Worm (Caenorhabditis elegans): ENCODE data around the gene rfth-1.

Gene rfth-1

ce11 chrIV:4513269-4513819 is 2.2 kb upstream of the rfth-1 start, which contains the start of gene sar-1 (continued):
- no peak for TF ChIP-seq cey-2 (tag; optimal IDR thresholded peaks at IDR 0.05; ENCODE audit: borderline replicate concordance, insufficient read depth)
- peak; percentile 98 for TF ChIP-seq aha-1 (tag)
- TF ChIP-seq mdl-1 (tag; optimal IDR thresholded peaks at IDR 0.05) = peak; percentile 60 to 83
- peak in 1 of 2 experiments; percentile 49 for TF ChIP-seq daf-16 (GFP tag; optimal IDR thresholded peaks at IDR 0.05)
- no peak for TF ChIP-seq daf-16 (tag; optimal IDR thresholded peaks at IDR 0.05)
- TF ChIP-seq hlh-30 (tag; optimal IDR thresholded peaks at IDR 0.05; ENCODE audit: insufficient read depth) = peak; percentile 69
- no peak for TF ChIP-seq D1046.2 (GFP tag; IDR thresholded peaks at IDR 0.05)
- TF ChIP-seq ceh-44 (GFP tag; IDR thresholded peaks at IDR 0.05) = 0 out of 2 replicates have a peak, but pooled peaks have one; percentile 42
- TF ChIP-seq Y48G9A.11 (GFP tag; IDR thresholded peaks at IDR 0.05) = no peak

ce11 chrIV:4506637-4507036 is 4.5 kb downstream of the rfth-1 start, which contains the start of gene gbb-2:
TSS of gene gbb-2 (minus strand) at chrIV:4506748.
- no peak for TF ChIP-seq ZK546.5 (tag; optimal IDR thresholded peaks at IDR 0.05)
- no peak for TF ChIP-seq gei-8 (GFP tag; optimal IDR thresholded peaks at IDR 0.05)
- peak in 1 of 2 experiments; percentile 72 for TF ChIP-seq daf-16 (GFP tag; optimal IDR thresholded peaks at IDR 0.05)
- TF ChIP-seq daf-16 (tag; optimal IDR thresholded peaks at IDR 0.05) = no peak
- TF ChIP-seq nhr-10 (tag; optimal IDR thresholded peaks at IDR 0.05) = no peak
- TF ChIP-seq dmd-9 (GFP tag; IDR thresholded peaks at IDR 0.05) = no peak
- no peak for TF ChIP-seq ceh-20 (GFP tag; IDR thresholded peaks at IDR 0.05)
- peak in 1 of 2 experiments; percentile 8 for TF ChIP-seq lsy-2 (tag; optimal IDR thresholded peaks at IDR 0.05)
- no peak for TF ChIP-seq zfp-2 (tag; optimal IDR thresholded peaks at IDR 0.05)
- no peak for TF ChIP-seq madf-5 (GFP tag; IDR thresholded peaks at IDR 0.05)
- TF ChIP-seq egl-27 (tag; optimal IDR thresholded peaks at IDR 0.05) = no peak
- TF ChIP-seq mes-2 (tag; optimal IDR thresholded peaks at IDR 0.05; ENCODE audit: poor library complexity, severe bottlenecking) = peak; percentile 13
- no peak for TF ChIP-seq ceh-44 (GFP tag; IDR thresholded peaks at IDR 0.05)
- TF ChIP-seq jun-1 (tag; optimal IDR thresholded peaks at IDR 0.05) = no peak
- TF ChIP-seq nhr-76 (tag; optimal IDR thresholded peaks at IDR 0.05) = no peak
- TF ChIP-seq Y5F2A.4 (GFP tag; optimal IDR thresholded peaks at IDR 0.05) = no peak
- TF ChIP-seq unc-130 (GFP tag; optimal IDR thresholded peaks at IDR 0.05) = no peak
- TF ChIP-seq tag-97 (GFP tag; IDR thresholded peaks at IDR 0.05) = no peak
- no peak for TF ChIP-seq arid-1 (GFP tag; conservative IDR thresholded peaks at IDR 0.05)
- TF ChIP-seq dmd-8 (GFP tag; IDR thresholded peaks at IDR 0.05) = no peak
- no peak for TF ChIP-seq fos-1 (tag; optimal IDR thresholded peaks at IDR 0.05)
- TF ChIP-seq zfp-3 (GFP tag; conservative IDR thresholded peaks at IDR 0.05) = no peak
- peak; percentile 46 for TF ChIP-seq hlh-11 (tag; optimal IDR thresholded peaks at IDR 0.05)
- no peak for TF ChIP-seq cey-2 (tag; optimal IDR thresholded peaks at IDR 0.05; ENCODE audit: borderline replicate concordance, insufficient read depth)
- TF ChIP-seq mxl-3 (GFP tag; optimal IDR thresholded peaks at IDR 0.05) = no peak
- TF ChIP-seq set-16 (GFP tag; IDR thresholded peaks at IDR 0.05) = peak; percentile 64
- TF ChIP-seq hif-1 (tag; optimal IDR thresholded peaks at IDR 0.05) = no peak
- TF ChIP-seq dpl-1 (GFP tag; optimal IDR thresholded peaks at IDR 0.05) = no peak
- no peak for TF ChIP-seq vab-7 (GFP tag; IDR thresholded peaks at IDR 0.05)
- no peak for TF ChIP-seq daf-19 (GFP tag; conservative IDR thresholded peaks at IDR 0.05)
- no peak for TF ChIP-seq egl-43 (GFP tag; IDR thresholded peaks at IDR 0.05)
- no peak for TF ChIP-seq ceh-28 (tag; optimal IDR thresholded peaks at IDR 0.05)
- no peak for TF ChIP-seq ztf-11 (tag; optimal IDR thresholded peaks at IDR 0.05)
- TF ChIP-seq lin-15B (tag; optimal IDR thresholded peaks at IDR 0.05) = no peak
- TF ChIP-seq R02D3.7 (tag; optimal IDR thresholded peaks at IDR 0.05) = no peak
- no peak for TF ChIP-seq F44E2.7 (GFP tag; IDR thresholded peaks at IDR 0.05)
- TF ChIP-seq nhr-11 (tag; optimal IDR thresholded peaks at IDR 0.05) = no peak
- no peak for TF ChIP-seq ceh-32 (tag; optimal IDR thresholded peaks at IDR 0.05; ENCODE audit: poor library complexity)
- no peak for TF ChIP-seq hmg-1.1 (GFP tag; IDR thresholded peaks at IDR 0.05)
- TF ChIP-seq F10B5.3 (tag; optimal IDR thresholded peaks at IDR 0.05) = no peak
- no peak for TF ChIP-seq spr-1 (tag; optimal IDR thresholded peaks at IDR 0.05)
- TF ChIP-seq ctbp-1 (GFP tag; IDR thresholded peaks at IDR 0.05) = no peak
- TF ChIP-seq unc-62 (GFP tag; optimal IDR thresholded peaks at IDR 0.05 in 1 of 2) = peak in 1 of 2 experiments; percentile 30
- TF ChIP-seq unc-62 (tag; optimal IDR thresholded peaks at IDR 0.05) = no peak
